Worm (Caenorhabditis elegans) whole organism, L4 larva: ENCODE results near the gene nep-15.
A peak's percentile ranks its signal among the peaks of the same experiment; 100 is the strongest.

Source experiments
- F44E2.7 ChIP-seq: fragments of 200-800 bp; sonication (Bioruptor generic); IDR thresholded peaks from 2 replicates; pipeline ENCODE4 v2.1.2; 2022; ENCODE audit warnings: missing genetic modification characterization, missing compliant biosample characterization
- R02D3.7 ChIP-seq: fragments of 150-350 bp; sonication (generic microtip); optimal IDR thresholded peaks from 3 replicates; lab custom pipeline; 2014; ENCODE audit warnings: missing biosample characterization, missing genetic modification characterization
- Y105C5A.15 ChIP-seq: fragments of 200-800 bp; sonication (Bioruptor generic); IDR thresholded peaks from 2 replicates; pipeline ENCODE4 v1.3.6; 2022; ENCODE audit warnings: missing genetic modification characterization, missing compliant biosample characterization
- Y48G9A.11 ChIP-seq: fragments of 200-800 bp; sonication (Bioruptor generic); IDR thresholded peaks from 2 replicates; pipeline ENCODE4 v1.3.6; 2022; ENCODE audit warnings: missing genetic modification reagents, missing genetic modification characterization, missing compliant biosample characterization
- Y5F2A.4 ChIP-seq: fragments of 200-800 bp; sonication (Bioruptor generic); optimal IDR thresholded peaks from 2 replicates; lab custom pipeline; 2018; ENCODE audit warnings: mild to moderate bottlenecking, missing genetic modification characterization, missing compliant biosample characterization
- Y75B8A.6 ChIP-seq: fragments of 200-800 bp; sonication (Bioruptor generic); IDR thresholded peaks from 2 replicates; pipeline ENCODE4 v1.3.6; 2022; ENCODE audit warnings: missing genetic modification reagents, missing genetic modification characterization, missing compliant biosample characterization
- aha-1 ChIP-seq: fragments of 150-350 bp; peaks from one replicate; lab custom pipeline; 2014; ENCODE audit warnings: missing biosample characterization, missing genetic modification characterization
- daf-16 ChIP-seq, 3 experiments: sonication (generic microtip); optimal IDR thresholded peaks; 2 replicates each; lab custom pipeline; 2016 to 2017; ENCODE audit warnings: missing genetic modification characterization in 3 of 3, missing genetic modification reagents in 3 of 3, mild to moderate bottlenecking in 2 of 3, missing compliant biosample characterization in 2 of 3, missing biosample characterization in 1 of 3, moderate library complexity in 1 of 3
- dpl-1 ChIP-seq: fragments of 150-350 bp; optimal IDR thresholded peaks from 2 replicates; lab custom pipeline; 2014; ENCODE audit warnings: missing biosample characterization, missing genetic modification reagents, missing genetic modification characterization
- dve-1 ChIP-seq: sonication (generic microtip); optimal IDR thresholded peaks from 2 replicates; lab custom pipeline; 2017; ENCODE audit warnings: antibody characterized with exemption, mild to moderate bottlenecking, missing genetic modification characterization, missing compliant biosample characterization; ENCODE audit not compliant: insufficient read depth
- fkh-10 ChIP-seq: fragments of 150-350 bp; optimal IDR thresholded peaks from 2 replicates; lab custom pipeline; 2014; ENCODE audit warnings: missing biosample characterization, missing genetic modification reagents, missing genetic modification characterization
- hif-1 ChIP-seq, 2 experiments: sonication (generic microtip); optimal IDR thresholded peaks; 2 replicates each; lab custom pipeline; 2016 to 2017; ENCODE audit warnings: missing compliant biosample characterization in 2 of 2, missing genetic modification characterization in 2 of 2, missing genetic modification reagents in 2 of 2, missing genotype in 2 of 2, mild to moderate bottlenecking in 1 of 2
- hlh-11 ChIP-seq: fragments of 200-800 bp; sonication (Bioruptor generic); optimal IDR thresholded peaks from 2 replicates; lab custom pipeline; 2018; ENCODE audit warnings: mild to moderate bottlenecking, missing genetic modification characterization, missing compliant biosample characterization
- hlh-30 ChIP-seq: sonication (generic microtip); optimal IDR thresholded peaks from 2 replicates; lab custom pipeline; 2017; ENCODE audit warnings: antibody characterized with exemption, mild to moderate bottlenecking, missing genetic modification characterization, missing compliant biosample characterization; ENCODE audit not compliant: insufficient read depth
- lin-13 ChIP-seq: fragments of 150-350 bp; optimal IDR thresholded peaks from 2 replicates; lab custom pipeline; 2014; ENCODE audit warnings: missing biosample characterization, missing genetic modification reagents, missing genetic modification characterization
- lin-39 ChIP-seq: fragments of 150-350 bp; optimal IDR thresholded peaks from 2 replicates; lab custom pipeline; 2014; ENCODE audit warnings: missing biosample characterization, missing genetic modification reagents, missing genetic modification characterization
- mdt-29 ChIP-seq: fragments of 200-800 bp; sonication (Bioruptor generic); IDR thresholded peaks from 2 replicates; pipeline ENCODE4 v1.3.6; 2022; ENCODE audit warnings: missing genetic modification reagents, missing genetic modification characterization, missing compliant biosample characterization
- mes-2 ChIP-seq: sonication (generic microtip); optimal IDR thresholded peaks from 2 replicates; lab custom pipeline; 2016; ENCODE audit warnings: missing genotype, mild to moderate bottlenecking, missing genetic modification characterization, missing compliant biosample characterization; ENCODE audit not compliant: poor library complexity, severe bottlenecking
- mxl-3 ChIP-seq: fragments of 200-800 bp; sonication (Bioruptor generic); optimal IDR thresholded peaks from 2 replicates; lab custom pipeline; 2018; ENCODE audit warnings: mild to moderate bottlenecking, missing genetic modification characterization, missing compliant biosample characterization
- nhr-10 ChIP-seq: fragments of 150-350 bp; optimal IDR thresholded peaks from 2 replicates; lab custom pipeline; 2014; ENCODE audit warnings: missing biosample characterization, missing genetic modification characterization
- nhr-237 ChIP-seq: sonication (generic microtip); optimal IDR thresholded peaks from 2 replicates; lab custom pipeline; 2017; ENCODE audit warnings: missing biosample characterization, missing genetic modification characterization
- nhr-28 ChIP-seq: fragments of 150-350 bp; optimal IDR thresholded peaks from 2 replicates; lab custom pipeline; 2014; ENCODE audit warnings: missing biosample characterization, missing genetic modification characterization
- nhr-6 ChIP-seq: fragments of 150-350 bp; optimal IDR thresholded peaks from 2 replicates; lab custom pipeline; 2014; ENCODE audit warnings: missing biosample characterization, missing genetic modification characterization
- nhr-76 ChIP-seq: fragments of 150-350 bp; optimal IDR thresholded peaks from 2 replicates; lab custom pipeline; 2014; ENCODE audit warnings: missing biosample characterization, missing genetic modification characterization
- nhr-77 ChIP-seq: fragments of 150-350 bp; optimal IDR thresholded peaks from 2 replicates; lab custom pipeline; 2014; ENCODE audit warnings: missing biosample characterization, missing genetic modification characterization
- pha-4 ChIP-seq, 2 experiments: fragments of 150-350 bp in 1 of 2; fragments of 200-800 bp in 1 of 2; sonication (Bioruptor generic) in 1 of 2; IDR thresholded peaks in 1 of 2; optimal IDR thresholded peaks in 1 of 2; 2 replicates each; pipeline versions ENCODE4 v1.3.6 to Lab custom; 2014 to 2022; ENCODE audit warnings: missing genetic modification characterization in 2 of 2, missing genetic modification reagents in 2 of 2, missing biosample characterization in 1 of 2, missing compliant biosample characterization in 1 of 2
- pqm-1 ChIP-seq: sonication (generic microtip); optimal IDR thresholded peaks from 2 replicates; lab custom pipeline; 2017; ENCODE audit warnings: missing biosample characterization, missing genetic modification characterization
- rbr-2 ChIP-seq: sonication (generic microtip); optimal IDR thresholded peaks from 2 replicates; lab custom pipeline; 2016; ENCODE audit warnings: missing genotype, missing genetic modification characterization, missing compliant biosample characterization
- zip-2 ChIP-seq: fragments of 150-350 bp; optimal IDR thresholded peaks from 2 replicates; lab custom pipeline; 2014; ENCODE audit warnings: missing biosample characterization, missing genetic modification characterization
- ztf-7 ChIP-seq: fragments of 150-350 bp; optimal IDR thresholded peaks from 2 replicates; lab custom pipeline; 2014; ENCODE audit warnings: missing biosample characterization, missing genetic modification characterization

nep-15 gene

DNA sequence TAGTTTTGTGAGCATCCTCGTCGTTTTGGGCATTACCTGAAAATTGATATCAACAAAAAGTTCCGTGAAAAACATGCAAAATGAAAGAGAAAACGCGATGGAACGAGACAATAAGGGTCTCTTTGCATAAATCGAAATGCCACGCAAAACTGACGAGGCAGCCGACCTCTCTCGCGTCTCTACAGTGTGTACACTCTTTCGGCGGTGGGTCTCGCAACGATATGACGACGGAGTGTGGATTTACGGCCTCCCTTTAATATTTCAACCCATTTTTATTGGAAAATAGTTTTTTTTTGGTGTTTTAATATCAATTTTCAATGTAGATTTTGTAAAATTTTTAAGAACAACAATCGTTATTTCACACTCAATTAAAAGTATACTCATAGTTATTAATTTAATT lies 50.0 kb downstream of the nep-15 start, which contains the start of gene tag-123 (continued):
- TF ChIP-seq lin-13 (GFP tag; lab: Kevin White, UChicago) = peak; percentile 26
- peak in 1 of 2 experiments; percentile 47 for TF ChIP-seq hif-1 (tag; optimal IDR thresholded peaks at IDR 0.05; lab: Kevin White, UChicago)
- TF ChIP-seq Y48G9A.11 = no peak
- peak; percentile 53 for TF ChIP-seq R02D3.7 (tag; lab: Kevin White, UChicago)
- peak; percentile 9 for TF ChIP-seq nhr-77 (tag; lab: Kevin White, UChicago)
- TF ChIP-seq nhr-76 = no peak
- 0 out of 2 replicates have a peak, but pooled peaks have one; percentile 9 for TF ChIP-seq pha-4 (GFP tag; IDR thresholded peaks at IDR 0.05; lab: Robert Waterston, UW)
- peak; percentile 68 for TF ChIP-seq pha-4 (tag; optimal IDR thresholded peaks at IDR 0.05; lab: Kevin White, UChicago)
- TF ChIP-seq hlh-11 (tag; lab: Kevin White, UChicago) = peak; percentile 32
- TF ChIP-seq nhr-237 (tag; lab: Kevin White, UChicago) = no peak
- peak; percentile 46 for TF ChIP-seq fkh-10 (GFP tag; lab: Kevin White, UChicago)
- peak; percentile 98 for TF ChIP-seq aha-1
- TF ChIP-seq F44E2.7 = no peak
- TF ChIP-seq dpl-1 = peak; percentile 59

ce11 chrX:8423199-8423598 lies 51.2 kb downstream of the nep-15 start:
- TF ChIP-seq nhr-77 (tag; lab: Kevin White, UChicago) (peak; percentile 31), mdt-29 (GFP tag; lab: Robert Waterston, UW) (no peak), rbr-2 (tag; lab: Kevin White, UChicago) (no peak), nhr-28 (peak; percentile 53), pqm-1 (tag; lab: Kevin White, UChicago) (peak; percentile 27), daf-16 (GFP tag; optimal IDR thresholded peaks at IDR 0.05; lab: Kevin White, UChicago) (no peak), daf-16 (tag; optimal IDR thresholded peaks at IDR 0.05; lab: Kevin White, UChicago) (peak; percentile 88), mxl-3 (GFP tag; lab: Kevin White, UChicago) (no peak), hlh-30 (tag; lab: Kevin White, UChicago) (peak; percentile 52), dve-1 (tag; lab: Kevin White, UChicago) (peak; percentile 44)

ce11 chrX:8423633-8424032 lies 51.6 kb downstream of the nep-15 start, which contains the start of gene tth-1:
Gene tth-1, minus strand, starts transcription at chrX:8423733.
- TF ChIP-seq mes-2 (tag; lab: Kevin White, UChicago) (peak; percentile 3), Y75B8A.6 (GFP tag; lab: Robert Waterston, UW) (no peak), ztf-7 (tag; lab: Kevin White, UChicago) (no peak), rbr-2 (tag; lab: Kevin White, UChicago) (no peak), zip-2 (tag; lab: Kevin White, UChicago) (no peak), Y5F2A.4 (GFP tag; lab: Kevin White, UChicago) (no peak), nhr-10 (tag; lab: Kevin White, UChicago) (no peak), Y105C5A.15 (GFP tag; lab: Robert Waterston, UW) (no peak), nhr-6 (tag; lab: Kevin White, UChicago) (peak; percentile 9), lin-39 (no peak), dve-1 (tag; lab: Kevin White, UChicago) (peak; percentile 4)
